Worm (Caenorhabditis elegans): ENCODE results near the gene pho-8.

pho-8 gene

ce11 chrV:11801076-11801849 is 32.2 kb upstream of the pho-8 start:
- TF ChIP-seq lim-6 (tag; optimal IDR thresholded peaks at IDR 0.05) (no peak), eyg-1 (tag; optimal IDR thresholded peaks at IDR 0.05) (no peak), hlh-30 (tag; optimal IDR thresholded peaks at IDR 0.05; ENCODE audit: insufficient read depth) (no peak), F13H6.1 (tag; optimal IDR thresholded peaks at IDR 0.05) (no peak), pha-2 (tag; optimal IDR thresholded peaks at IDR 0.05) (no peak), tbx-2 (tag; optimal IDR thresholded peaks at IDR 0.05) (no peak), ceh-6 (GFP tag; optimal IDR thresholded peaks at IDR 0.05) (no peak), elt-2 (tag; optimal IDR thresholded peaks at IDR 0.05) (peak; percentile 40)

DNA sequence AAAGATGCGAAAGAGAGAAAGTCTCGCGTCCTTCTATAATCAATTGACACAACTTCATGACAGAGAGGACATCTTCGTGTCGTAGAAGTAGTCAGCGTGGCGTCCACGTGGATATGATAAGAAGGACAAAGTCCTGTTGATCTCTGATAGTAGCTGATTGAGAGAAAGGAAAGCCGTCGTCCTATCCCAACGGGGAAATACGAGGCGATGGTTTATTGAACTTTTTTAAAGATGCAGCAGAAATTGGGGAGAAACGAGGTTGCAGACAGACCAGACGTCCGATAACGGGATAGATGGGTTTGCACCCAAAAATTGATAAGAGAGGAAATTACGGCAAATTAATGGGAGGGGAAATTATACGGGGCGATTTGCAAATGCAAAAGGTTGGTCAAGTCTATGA is 30.9 kb upstream of the pho-8 start:
- TF ChIP-seq gmeb-2 (tag; optimal IDR thresholded peaks at IDR 0.05) (no peak), hlh-13 (GFP tag; optimal IDR thresholded peaks at IDR 0.05) (no peak), ceh-45 (GFP tag; IDR thresholded peaks at IDR 0.05) (no peak), eyg-1 (tag; optimal IDR thresholded peaks at IDR 0.05) (no peak), hlh-15 (tag; optimal IDR thresholded peaks at IDR 0.05) (no peak), ceh-30 (tag; optimal IDR thresholded peaks at IDR 0.05) (no peak), elt-2 (tag; optimal IDR thresholded peaks at IDR 0.05) (no peak), unc-3 (GFP tag; conservative IDR thresholded peaks at IDR 0.05) (no peak), unc-3 (tag; optimal IDR thresholded peaks at IDR 0.05) (no peak), dve-1 (tag; optimal IDR thresholded peaks at IDR 0.05) (no peak)

ce11 chrV:11803518-11803994 is 29.9 kb upstream of the pho-8 start:
- TF ChIP-seq fkh-6 (tag; optimal IDR thresholded peaks at IDR 0.05) = no peak
- no peak for TF ChIP-seq K02D7.2 (tag; optimal IDR thresholded peaks at IDR 0.05)
- no peak for TF ChIP-seq ceh-19 (GFP tag; optimal IDR thresholded peaks at IDR 0.05)
- no peak for TF ChIP-seq pha-2 (tag; optimal IDR thresholded peaks at IDR 0.05)
- no peak for TF ChIP-seq lim-6 (tag; optimal IDR thresholded peaks at IDR 0.05)
- no peak for TF ChIP-seq ceh-34 (tag; optimal IDR thresholded peaks at IDR 0.05)
- TF ChIP-seq pax-1 (tag; optimal IDR thresholded peaks at IDR 0.05) = no peak
- TF ChIP-seq ttx-3 (tag; optimal IDR thresholded peaks at IDR 0.05) = no peak
- TF ChIP-seq ceh-18 (tag; optimal IDR thresholded peaks at IDR 0.05) = no peak
- no peak for TF ChIP-seq dve-1 (tag; optimal IDR thresholded peaks at IDR 0.05)
- no peak for TF ChIP-seq elt-4 (tag; optimal IDR thresholded peaks at IDR 0.05)
- no peak for TF ChIP-seq ceh-30 (tag; optimal IDR thresholded peaks at IDR 0.05)

- no peak for TF ChIP-seq ceh-9 (tag; optimal IDR thresholded peaks at IDR 0.05)
- TF ChIP-seq ceh-22 (tag; optimal IDR thresholded peaks at IDR 0.05) = no peak
- no peak for TF ChIP-seq pat-9 (tag; optimal IDR thresholded peaks at IDR 0.05)
- no peak for TF ChIP-seq unc-42 (tag; optimal IDR thresholded peaks at IDR 0.05)
- no peak for TF ChIP-seq unc-86 (tag; optimal IDR thresholded peaks at IDR 0.05)
- TF ChIP-seq ceh-14 (tag; optimal IDR thresholded peaks at IDR 0.05) = no peak
- TF ChIP-seq hlh-8 (tag; optimal IDR thresholded peaks at IDR 0.05) = no peak
- no peak for TF ChIP-seq pax-1 (tag; optimal IDR thresholded peaks at IDR 0.05)
- TF ChIP-seq unc-3 (GFP tag; conservative IDR thresholded peaks at IDR 0.05) = no peak
- no peak for TF ChIP-seq unc-3 (tag; optimal IDR thresholded peaks at IDR 0.05)
- TF ChIP-seq elt-4 (tag; optimal IDR thresholded peaks at IDR 0.05) = no peak
- TF ChIP-seq elt-2 (tag; optimal IDR thresholded peaks at IDR 0.05) = no peak
- no peak for TF ChIP-seq ets-4 (tag; optimal IDR thresholded peaks at IDR 0.05)
- TF ChIP-seq T23F11.4 (GFP tag; optimal IDR thresholded peaks at IDR 0.05) = no peak
- no peak for TF ChIP-seq ztf-16 (tag; optimal IDR thresholded peaks at IDR 0.05)
These were observed 23.5 kb upstream of the pho-8 start for ce11 chrV:11809935-11810334.

DNA sequence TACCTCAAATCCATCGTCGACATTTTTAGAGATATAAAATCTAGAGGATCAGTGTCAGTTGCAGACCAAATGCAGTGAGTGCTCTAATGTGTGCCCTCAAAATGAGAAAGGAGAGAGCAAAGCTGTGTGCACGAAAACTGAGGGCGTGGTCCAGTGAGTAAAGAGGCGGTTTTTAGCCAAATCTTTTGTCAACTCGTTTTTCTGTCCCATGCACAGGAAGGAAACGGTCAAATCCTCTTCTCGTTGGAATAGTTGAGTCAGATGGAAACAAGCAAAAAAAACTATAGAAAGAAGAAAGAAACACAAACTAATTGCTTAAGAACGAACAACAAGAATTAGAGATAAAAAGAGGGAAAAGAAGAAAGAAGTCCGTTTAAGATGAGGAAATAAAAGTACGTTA is 21.5 kb upstream of the pho-8 start, which contains the start of gene D2023.3:
Gene D2023.3 (minus strand): TSS at position 101 of the 400 bp plus-strand sequence.
- no peak for TF ChIP-seq pat-9 (tag; optimal IDR thresholded peaks at IDR 0.05)
- no peak for TF ChIP-seq hlh-15 (tag; optimal IDR thresholded peaks at IDR 0.05)
- TF ChIP-seq eyg-1 (tag; optimal IDR thresholded peaks at IDR 0.05) = no peak
- no peak for TF ChIP-seq sox-2 (GFP tag; IDR thresholded peaks at IDR 0.05)
- TF ChIP-seq fax-1 (tag; optimal IDR thresholded peaks at IDR 0.05) = no peak
- TF ChIP-seq pqm-1 (tag; optimal IDR thresholded peaks at IDR 0.05) = no peak
- TF ChIP-seq ref-2 (tag; optimal IDR thresholded peaks at IDR 0.05) = no peak
- TF ChIP-seq ceh-19 (GFP tag; optimal IDR thresholded peaks at IDR 0.05) = no peak
- TF ChIP-seq madf-2 (tag; optimal IDR thresholded peaks at IDR 0.05) = no peak
- no peak for TF ChIP-seq unc-55 (GFP tag; optimal IDR thresholded peaks at IDR 0.05)
- no peak for TF ChIP-seq K09A11.1 (tag; optimal IDR thresholded peaks at IDR 0.05; ENCODE audit: insufficient read depth)
